Worm (Caenorhabditis elegans) whole organism, early embryonic: ENCODE data around the gene C09E8.1.

ENCODE experiments used
- B0310.2 ChIP-seq: sonication (generic microtip); optimal IDR thresholded peaks from 2 replicates; lab custom pipeline; 2016; ENCODE audit warnings: mild to moderate bottlenecking, missing genetic modification characterization, missing compliant biosample characterization
- F13C5.2 ChIP-seq: sonication (generic microtip); optimal IDR thresholded peaks from 2 replicates; lab custom pipeline; 2017; ENCODE audit warnings: mild to moderate bottlenecking, missing genetic modification characterization, inconsistent platforms, missing compliant biosample characterization
- aly-1 ChIP-seq: sonication (generic microtip); optimal IDR thresholded peaks from 2 replicates; lab custom pipeline; 2016; ENCODE audit warnings: missing genetic modification characterization, missing compliant biosample characterization
- ama-1 ChIP-seq: fragments of 150-350 bp; optimal IDR thresholded peaks from 2 replicates; lab custom pipeline; 2014
- ceh-13 ChIP-seq: fragments of 200-800 bp; sonication (Bioruptor generic); optimal IDR thresholded peaks from 2 replicates; lab custom pipeline; 2018; ENCODE audit warnings: mild to moderate bottlenecking, missing genetic modification characterization, missing compliant biosample characterization
- ceh-36 ChIP-seq: sonication (generic microtip); optimal IDR thresholded peaks from 2 replicates; lab custom pipeline; 2016; ENCODE audit warnings: missing genetic modification characterization, inconsistent platforms, missing compliant biosample characterization
- ets-7 ChIP-seq: sonication (generic microtip); optimal IDR thresholded peaks from 2 replicates; lab custom pipeline; 2016; ENCODE audit warnings: missing genotype, missing genetic modification characterization, missing compliant biosample characterization
- flt-1 ChIP-seq: fragments of 200-800 bp; sonication (Bioruptor generic); IDR thresholded peaks from 2 replicates; pipeline ENCODE4 v1.3.6; 2022; ENCODE audit warnings: missing genetic modification characterization, missing compliant biosample characterization
- hmbx-1 ChIP-seq: sonication (generic microtip); optimal IDR thresholded peaks from 2 replicates; lab custom pipeline; 2016; ENCODE audit warnings: mild to moderate bottlenecking, missing genetic modification characterization, missing compliant biosample characterization
- hmg-4 ChIP-seq: fragments of 200-800 bp; sonication (Bioruptor generic); optimal IDR thresholded peaks from 2 replicates; lab custom pipeline; 2018; ENCODE audit warnings: mild to moderate bottlenecking, missing genetic modification characterization, missing compliant biosample characterization
- hnd-1 ChIP-seq: sonication (generic microtip); optimal IDR thresholded peaks from 2 replicates; lab custom pipeline; 2016; ENCODE audit warnings: missing genetic modification characterization, missing compliant biosample characterization
- pes-1 ChIP-seq: fragments of 200-800 bp; sonication (Bioruptor generic); IDR thresholded peaks from 2 replicates; pipeline ENCODE4 v1.3.6; 2022; ENCODE audit warnings: missing genetic modification reagents, missing genetic modification characterization, missing compliant biosample characterization
- scrt-1 ChIP-seq: fragments of 200-800 bp; sonication (Bioruptor generic); IDR thresholded peaks from 2 replicates; pipeline ENCODE4 v1.3.6; 2022; ENCODE audit warnings: missing genetic modification characterization, missing compliant biosample characterization
- sea-1 ChIP-seq: fragments of 200-800 bp; sonication (Bioruptor generic); conservative IDR thresholded peaks from 2 replicates; pipeline ENCODE4 v1.3.6; 2022; ENCODE audit warnings: missing genetic modification characterization, missing compliant biosample characterization
- tbx-11 ChIP-seq: fragments of 200-800 bp; sonication (Bioruptor generic); IDR thresholded peaks from 2 replicates; pipeline ENCODE4 v1.3.6; 2022; ENCODE audit warnings: missing genetic modification characterization, missing compliant biosample characterization
- tbx-37 ChIP-seq: fragments of 200-800 bp; sonication (Bioruptor generic); conservative IDR thresholded peaks from 2 replicates; pipeline ENCODE4 v1.3.6; 2022; ENCODE audit warnings: missing genetic modification reagents, missing genetic modification characterization, missing compliant biosample characterization
- tra-4 ChIP-seq: sonication (generic microtip); optimal IDR thresholded peaks from 2 replicates; lab custom pipeline; 2017; ENCODE audit warnings: missing genetic modification characterization, missing compliant biosample characterization

C09E8.1 gene

ce11 chrII:555371-555770, 914 bp upstream of the C09E8.1 start:
- no peak for TF ChIP-seq ceh-36 (tag; lab: Kevin White, UChicago)

- TF ChIP-seq pes-1 (GFP tag; lab: Robert Waterston, UW) = no peak
Observed at ce11 chrII:568776-569175, 12.5 kb downstream of the C09E8.1 start, which contains the start of gene W08F4.5. W08F4.5 (minus strand) TSS chrII:568876.

ce11 chrII:572010-572409, 15.7 kb downstream of the C09E8.1 start, which contains the start of gene mlt-8:
mlt-8 (minus strand) TSS chrII:572110.
- TF ChIP-seq sea-1 (GFP tag; lab: Robert Waterston, UW) = no peak
- no peak for TF ChIP-seq ceh-36 (tag; lab: Kevin White, UChicago)
- no peak for TF ChIP-seq hnd-1

- TF ChIP-seq pes-1 (GFP tag; lab: Robert Waterston, UW) (peak; percentile 37; the same call in 1 of the 2 replicates), ceh-36 (tag; lab: Kevin White, UChicago) (peak; percentile 88)
Observed at ce11 chrII:573580-573979, 17.3 kb downstream of the C09E8.1 start.

- TF ChIP-seq tbx-37 (GFP tag; lab: Robert Waterston, UW) = no peak
- no peak for TF ChIP-seq hnd-1
- TF ChIP-seq hmbx-1 (tag; lab: Kevin White, UChicago) = no peak
- no peak for TF ChIP-seq ama-1 (lab: Kevin White, UChicago)
- TF ChIP-seq flt-1 = no peak
- TF ChIP-seq B0310.2 (tag; lab: Kevin White, UChicago) = no peak
- no peak for TF ChIP-seq pes-1 (GFP tag; lab: Robert Waterston, UW)
- TF ChIP-seq hmg-4 (GFP tag; lab: Kevin White, UChicago) = no peak
- no peak for TF ChIP-seq tra-4 (tag; lab: Kevin White, UChicago)
Observed at ce11 chrII:574064-574463, 17.8 kb downstream of the C09E8.1 start.

- no peak for TF ChIP-seq ceh-13
- no peak for TF ChIP-seq ceh-36 (tag; lab: Kevin White, UChicago)
- no peak for TF ChIP-seq tbx-11 (GFP tag; lab: Robert Waterston, UW)
- TF ChIP-seq hmg-4 (GFP tag; lab: Kevin White, UChicago) = no peak
- TF ChIP-seq tbx-37 (GFP tag; lab: Robert Waterston, UW) = no peak
- no peak for TF ChIP-seq ets-7
- TF ChIP-seq scrt-1 (GFP tag; lab: Robert Waterston, UW) = no peak
- no peak for TF ChIP-seq tra-4 (tag; lab: Kevin White, UChicago)
- no peak for TF ChIP-seq flt-1
- no peak for TF ChIP-seq sea-1 (GFP tag; lab: Robert Waterston, UW)
- TF ChIP-seq aly-1 (tag; lab: Kevin White, UChicago) = no peak
- TF ChIP-seq B0310.2 (tag; lab: Kevin White, UChicago) = no peak
- no peak for TF ChIP-seq hnd-1
- no peak for TF ChIP-seq pes-1 (GFP tag; lab: Robert Waterston, UW)
- TF ChIP-seq ama-1 (lab: Kevin White, UChicago) = no peak
- TF ChIP-seq hmbx-1 (tag; lab: Kevin White, UChicago) = no peak
Observed at ce11 chrII:577632-578031, 21.3 kb downstream of the C09E8.1 start, which contains the start of gene W08F4.7. W08F4.7 (minus strand) TSS chrII:577732.

- TF ChIP-seq hnd-1 (no peak), ama-1 (lab: Kevin White, UChicago) (no peak)
Observed at ce11 chrII:578803-579202, 22.5 kb downstream of the C09E8.1 start.

ce11 chrII:580189-580643, 23.9 kb downstream of the C09E8.1 start, which contains the start of the genes cdc-37 and W08F4.3:
cdc-37 (minus strand) TSS chrII:580593.
W08F4.3 (plus strand) TSS chrII:580602.
- no peak for TF ChIP-seq F13C5.2
- no peak for TF ChIP-seq pes-1 (GFP tag; lab: Robert Waterston, UW)
- no peak for TF ChIP-seq sea-1 (GFP tag; lab: Robert Waterston, UW)
- TF ChIP-seq ets-7 = no peak
- TF ChIP-seq B0310.2 (tag; lab: Kevin White, UChicago) = no peak
- TF ChIP-seq tbx-37 (GFP tag; lab: Robert Waterston, UW) = no peak
- no peak for TF ChIP-seq tbx-11 (GFP tag; lab: Robert Waterston, UW)
- no peak for TF ChIP-seq tra-4 (tag; lab: Kevin White, UChicago)
- no peak for TF ChIP-seq flt-1
- TF ChIP-seq scrt-1 (GFP tag; lab: Robert Waterston, UW) = no peak

ce11 chrII:581983-582382, 25.7 kb downstream of the C09E8.1 start:
- TF ChIP-seq scrt-1 (GFP tag; lab: Robert Waterston, UW) (no peak), ets-7 (no peak), tbx-37 (GFP tag; lab: Robert Waterston, UW) (no peak), tra-4 (tag; lab: Kevin White, UChicago) (no peak), aly-1 (tag; lab: Kevin White, UChicago) (no peak), sea-1 (GFP tag; lab: Robert Waterston, UW) (no peak), hnd-1 (no peak), ama-1 (lab: Kevin White, UChicago) (no peak), F13C5.2 (no peak), hmg-4 (GFP tag; lab: Kevin White, UChicago) (no peak), ceh-36 (tag; lab: Kevin White, UChicago) (no peak), flt-1 (no peak), tbx-11 (GFP tag; lab: Robert Waterston, UW) (no peak), pes-1 (GFP tag; lab: Robert Waterston, UW) (no peak), hmbx-1 (tag; lab: Kevin White, UChicago) (no peak)
